Worm (Caenorhabditis elegans) whole organism, young adult: Measurements from ENCODE around the gene Y37D8A.4.
A peak's percentile ranks its signal among the peaks of the same experiment; 100 is the strongest.

Experiments used
- F22D6.2 ChIP-seq: sonication (generic microtip); optimal IDR thresholded peaks from 2 replicates; lab custom pipeline; 2016; ENCODE audit warnings: mild to moderate bottlenecking, missing genetic modification characterization, missing compliant biosample characterization
- F23B12.7 ChIP-seq: sonication (generic microtip); optimal IDR thresholded peaks from 2 replicates; lab custom pipeline; 2017; ENCODE audit warnings: missing genetic modification characterization, mild to moderate bottlenecking, missing compliant biosample characterization, antibody characterized with exemption, moderate library complexity; ENCODE audit not compliant: insufficient read depth
- F37B4.10 ChIP-seq: fragments of 200-800 bp; sonication (Bioruptor generic); IDR thresholded peaks from 2 replicates; pipeline ENCODE4 v1.3.6; 2022; ENCODE audit warnings: missing genetic modification characterization, missing compliant biosample characterization
- F39B2.1 ChIP-seq: fragments of 200-800 bp; sonication (Bioruptor generic); IDR thresholded peaks from 2 replicates; pipeline ENCODE4 v1.3.6; 2022; ENCODE audit warnings: missing genetic modification reagents, missing genetic modification characterization, missing compliant biosample characterization
- K11D2.4 ChIP-seq: fragments of 200-800 bp; sonication (Bioruptor generic); IDR thresholded peaks from 2 replicates; pipeline ENCODE4 v1.3.6; 2022; ENCODE audit warnings: missing genetic modification reagents, missing genetic modification characterization, missing compliant biosample characterization
- K12H6.12 ChIP-seq: fragments of 200-800 bp; sonication (Bioruptor generic); optimal IDR thresholded peaks from 2 replicates; lab custom pipeline; 2018; ENCODE audit warnings: mild to moderate bottlenecking, missing genetic modification characterization, missing compliant biosample characterization
- T07F8.4 ChIP-seq: sonication (generic microtip); optimal IDR thresholded peaks from 2 replicates; lab custom pipeline; 2016; ENCODE audit warnings: mild to moderate bottlenecking, missing genetic modification characterization, moderate library complexity, missing compliant biosample characterization
- T26A5.8 ChIP-seq: sonication (generic microtip); optimal IDR thresholded peaks from 2 replicates; lab custom pipeline; 2016; ENCODE audit warnings: missing genetic modification characterization, missing compliant biosample characterization
- Y56A3A.18 ChIP-seq: fragments of 200-800 bp; sonication (Bioruptor generic); IDR thresholded peaks from 2 replicates; pipeline ENCODE4 v1.3.6; 2022; ENCODE audit warnings: missing genetic modification reagents, missing genetic modification characterization, missing compliant biosample characterization
- Y67H2A.10 ChIP-seq: fragments of 200-800 bp; sonication (Bioruptor generic); conservative IDR thresholded peaks from 2 replicates; pipeline ENCODE4 v1.3.6; 2022; ENCODE audit warnings: missing genetic modification reagents, missing genetic modification characterization, missing compliant biosample characterization
- ZK185.1 ChIP-seq: sonication (generic microtip); optimal IDR thresholded peaks from 2 replicates; lab custom pipeline; 2016; ENCODE audit warnings: mild to moderate bottlenecking, missing genetic modification characterization, missing compliant biosample characterization; ENCODE audit not compliant: poor library complexity, severe bottlenecking
- akir-1 ChIP-seq: fragments of 200-800 bp; sonication (Bioruptor generic); optimal IDR thresholded peaks from 2 replicates; lab custom pipeline; 2018; ENCODE audit warnings: mild to moderate bottlenecking, missing genetic modification characterization, moderate library complexity, missing compliant biosample characterization
- aptf-2 ChIP-seq: fragments of 200-800 bp; sonication (Bioruptor generic); conservative IDR thresholded peaks from 2 replicates; pipeline ENCODE4 v1.3.6; 2022; ENCODE audit warnings: missing genetic modification reagents, missing genetic modification characterization, missing compliant biosample characterization
- aptf-3 ChIP-seq: fragments of 200-800 bp; sonication (Bioruptor generic); IDR thresholded peaks from 2 replicates; pipeline ENCODE4 v1.3.6; 2022; ENCODE audit warnings: missing genetic modification characterization, missing compliant biosample characterization
- atf-7 ChIP-seq: sonication (generic microtip); optimal IDR thresholded peaks from 2 replicates; lab custom pipeline; 2017; ENCODE audit warnings: mild to moderate bottlenecking, missing genetic modification characterization, missing compliant biosample characterization
- attf-6 ChIP-seq: fragments of 200-800 bp; sonication (Bioruptor generic); IDR thresholded peaks from 2 replicates; pipeline ENCODE4 v1.3.6; 2022; ENCODE audit warnings: missing genetic modification reagents, missing genetic modification characterization, missing compliant biosample characterization
- bed-2 ChIP-seq: fragments of 200-800 bp; sonication (Bioruptor generic); IDR thresholded peaks from 2 replicates; pipeline ENCODE4 v1.3.6; 2022; ENCODE audit warnings: missing genetic modification reagents, missing genetic modification characterization, missing compliant biosample characterization
- ccch-3 ChIP-seq: fragments of 200-800 bp; sonication (Bioruptor generic); optimal IDR thresholded peaks from 2 replicates; lab custom pipeline; 2018; ENCODE audit warnings: mild to moderate bottlenecking, missing genetic modification characterization, missing compliant biosample characterization
- dox-1 ChIP-seq: fragments of 200-800 bp; sonication (Bioruptor generic); IDR thresholded peaks from 2 replicates; pipeline ENCODE4 v1.3.6; 2022; ENCODE audit warnings: missing genetic modification reagents, missing genetic modification characterization, missing compliant biosample characterization
- dpl-1 ChIP-seq: fragments of 150-350 bp; optimal IDR thresholded peaks from 2 replicates; lab custom pipeline; 2014; ENCODE audit warnings: missing biosample characterization, missing genetic modification reagents, missing genetic modification characterization
- efl-1 ChIP-seq: fragments of 150-350 bp; optimal IDR thresholded peaks from 2 replicates; lab custom pipeline; 2014; ENCODE audit warnings: missing biosample characterization, missing genetic modification reagents, missing genetic modification characterization
- ets-4 ChIP-seq: fragments of 200-800 bp; sonication (Bioruptor generic); optimal IDR thresholded peaks from 2 replicates; lab custom pipeline; 2018; ENCODE audit warnings: mild to moderate bottlenecking, missing genetic modification characterization, missing compliant biosample characterization
- hlh-26 ChIP-seq: fragments of 200-800 bp; sonication (Bioruptor generic); conservative IDR thresholded peaks from 2 replicates; pipeline ENCODE4 v1.3.6; 2022; ENCODE audit warnings: missing genetic modification reagents, missing genetic modification characterization, missing compliant biosample characterization
- hmg-20 ChIP-seq: fragments of 200-800 bp; sonication (Bioruptor generic); IDR thresholded peaks from 2 replicates; pipeline ENCODE4 v1.3.6; 2022; ENCODE audit warnings: missing genetic modification reagents, missing genetic modification characterization, missing compliant biosample characterization
- hrde-1 ChIP-seq: sonication (generic microtip); optimal IDR thresholded peaks from 2 replicates; lab custom pipeline; 2016; ENCODE audit warnings: missing genetic modification characterization, mild to moderate bottlenecking, missing compliant biosample characterization, moderate library complexity, missing genotype, missing genetic modification reagents, borderline replicate concordance
- let-526 ChIP-seq: fragments of 200-800 bp; sonication (Bioruptor generic); IDR thresholded peaks from 2 replicates; pipeline ENCODE4 v1.3.6; 2022; ENCODE audit warnings: missing genetic modification reagents, missing genetic modification characterization, missing compliant biosample characterization
- let-607 ChIP-seq, 2 experiments: fragments of 200-800 bp in 1 of 2; sonication (Bioruptor generic) in 1 of 2; sonication (generic microtip) in 1 of 2; optimal IDR thresholded peaks; 2 replicates each; lab custom pipeline; 2016 to 2018; ENCODE audit warnings: mild to moderate bottlenecking in 2 of 2, missing compliant biosample characterization in 2 of 2, missing genetic modification characterization in 2 of 2, moderate library complexity in 2 of 2, missing genotype in 1 of 2
- lin-40 ChIP-seq: sonication (generic microtip); optimal IDR thresholded peaks from 2 replicates; lab custom pipeline; 2016; ENCODE audit warnings: missing genetic modification characterization, mild to moderate bottlenecking, missing compliant biosample characterization, missing genotype, missing genetic modification reagents
- lir-1 ChIP-seq: fragments of 200-800 bp; sonication (Bioruptor generic); conservative IDR thresholded peaks from 2 replicates; pipeline ENCODE4 v1.3.6; 2022; ENCODE audit warnings: missing genetic modification reagents, missing genetic modification characterization, missing compliant biosample characterization
- lsy-27 ChIP-seq: sonication (generic microtip); optimal IDR thresholded peaks from 2 replicates; lab custom pipeline; 2017; ENCODE audit warnings: missing genetic modification characterization, mild to moderate bottlenecking, missing compliant biosample characterization, antibody characterized with exemption, missing genotype, borderline replicate concordance; ENCODE audit not compliant: insufficient read depth
- madf-6 ChIP-seq: fragments of 200-800 bp; sonication (Bioruptor generic); IDR thresholded peaks from 2 replicates; pipeline ENCODE4 v1.3.6; 2022; ENCODE audit warnings: missing genetic modification reagents, missing genetic modification characterization, missing compliant biosample characterization
- madf-8 ChIP-seq: fragments of 200-800 bp; sonication (Bioruptor generic); conservative IDR thresholded peaks from 2 replicates; pipeline ENCODE4 v1.3.6; 2022; ENCODE audit warnings: missing genetic modification reagents, missing genetic modification characterization, missing compliant biosample characterization
- mel-28 ChIP-seq: sonication (generic microtip); optimal IDR thresholded peaks from 2 replicates; lab custom pipeline; 2016; ENCODE audit warnings: borderline replicate concordance, mild to moderate bottlenecking, missing genetic modification characterization, missing compliant biosample characterization
- mes-4 ChIP-seq: sonication (generic microtip); optimal IDR thresholded peaks from 2 replicates; lab custom pipeline; 2016; ENCODE audit warnings: missing genotype, missing genetic modification characterization, missing compliant biosample characterization
- nfyb-1 ChIP-seq: fragments of 200-800 bp; sonication (Bioruptor generic); IDR thresholded peaks from 2 replicates; pipeline ENCODE4 v1.3.6; 2022; ENCODE audit warnings: missing genetic modification reagents, missing genetic modification characterization, missing compliant biosample characterization
- nhr-179 ChIP-seq: sonication (generic microtip); optimal IDR thresholded peaks from 2 replicates; lab custom pipeline; 2016; ENCODE audit warnings: mild to moderate bottlenecking, missing genetic modification characterization, missing compliant biosample characterization
- nhr-80 ChIP-seq: sonication (generic microtip); optimal IDR thresholded peaks from 2 replicates; lab custom pipeline; 2016; ENCODE audit warnings: missing genetic modification characterization, missing compliant biosample characterization
- sea-2 ChIP-seq: fragments of 200-800 bp; sonication (Bioruptor generic); IDR thresholded peaks from 2 replicates; pipeline ENCODE4 v1.3.6; 2022; ENCODE audit warnings: missing genetic modification characterization, missing compliant biosample characterization
- snpc-3.4 ChIP-seq: sonication (generic microtip); optimal IDR thresholded peaks from 2 replicates; lab custom pipeline; 2017; ENCODE audit warnings: missing genetic modification characterization, mild to moderate bottlenecking, missing compliant biosample characterization, antibody characterized with exemption, moderate library complexity, missing genotype, missing genetic modification reagents
- somi-1 ChIP-seq: fragments of 200-800 bp; sonication (Bioruptor generic); optimal IDR thresholded peaks from 2 replicates; lab custom pipeline; 2018; ENCODE audit warnings: mild to moderate bottlenecking, missing genetic modification characterization, missing compliant biosample characterization
- ztf-25 ChIP-seq: fragments of 200-800 bp; sonication (Bioruptor generic); IDR thresholded peaks from 2 replicates; pipeline ENCODE4 v1.3.6; 2022; ENCODE audit warnings: missing genetic modification reagents, missing genetic modification characterization, missing compliant biosample characterization
- ztf-6 ChIP-seq: fragments of 200-800 bp; sonication (Bioruptor generic); IDR thresholded peaks from 2 replicates; pipeline ENCODE4 v1.3.6; 2022; ENCODE audit warnings: missing genetic modification reagents, missing genetic modification characterization, missing compliant biosample characterization

Gene Y37D8A.4

ce11 chrIII:12841328-12841727 is 2.6 kb upstream of the Y37D8A.4 start (continued):
- TF ChIP-seq T26A5.8 (no peak), akir-1 (GFP tag; lab: Kevin White, UChicago) (no peak), hmg-20 (GFP tag; lab: Robert Waterston, UW) (no peak), nhr-80 (peak; percentile 27), nhr-179 (tag; lab: Kevin White, UChicago) (no peak), aptf-3 (no peak), somi-1 (GFP tag; lab: Kevin White, UChicago) (peak; percentile 51), F22D6.2 (tag; lab: Kevin White, UChicago) (no peak), let-526 (no peak), Y56A3A.18 (GFP tag; lab: Robert Waterston, UW) (no peak), hlh-26 (GFP tag; lab: Robert Waterston, UW) (no peak), K11D2.4 (no peak), F23B12.7 (tag; lab: Kevin White, UChicago) (no peak), attf-6 (GFP tag; lab: Robert Waterston, UW) (no peak), mes-4 (tag; lab: Kevin White, UChicago) (no peak), ccch-3 (GFP tag; lab: Kevin White, UChicago) (no peak), lin-40 (tag; lab: Kevin White, UChicago) (peak; percentile 70), dox-1 (GFP tag; lab: Robert Waterston, UW) (no peak), T07F8.4 (no peak), ets-4 (GFP tag; lab: Kevin White, UChicago) (no peak), K12H6.12 (no peak), let-607 (tag; optimal IDR thresholded peaks at IDR 0.05; lab: Kevin White, UChicago) (no peak), sea-2 (GFP tag; lab: Robert Waterston, UW) (no peak), aptf-2 (GFP tag; lab: Robert Waterston, UW) (no peak), madf-6 (no peak), ztf-25 (GFP tag; lab: Robert Waterston, UW) (no peak), dpl-1 (GFP tag; lab: Kevin White, UChicago) (no peak), lir-1 (GFP tag; lab: Robert Waterston, UW) (no peak), F39B2.1 (GFP tag; lab: Robert Waterston, UW) (no peak), bed-2 (GFP tag; lab: Robert Waterston, UW) (no peak), hrde-1 (tag; lab: Kevin White, UChicago) (no peak)

DNA sequence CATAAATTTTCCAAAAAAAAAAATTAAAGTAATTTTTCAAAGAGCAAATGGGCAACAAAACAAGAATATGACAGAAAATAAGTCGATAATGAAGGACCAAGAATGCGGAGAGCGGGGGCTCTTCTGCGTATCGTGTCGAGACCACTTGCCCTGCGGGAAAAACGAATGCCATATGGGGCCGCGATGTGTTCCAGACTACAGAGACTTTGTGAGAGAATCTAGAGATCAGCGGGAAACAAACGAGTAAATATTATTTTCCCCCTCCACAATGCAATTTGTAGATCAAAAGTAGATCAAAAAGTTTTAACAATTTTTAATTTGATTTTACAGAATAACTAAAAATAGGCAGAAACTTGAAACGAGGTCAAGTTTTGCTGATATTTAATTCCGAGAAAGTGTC is 1.4 kb upstream of the Y37D8A.4 start:
- TF ChIP-seq let-607 (tag; optimal IDR thresholded peaks at IDR 0.05; lab: Kevin White, UChicago) (no peak), aptf-2 (GFP tag; lab: Robert Waterston, UW) (peak; percentile 88), madf-6 (peak; percentile 52; the same call in 1 of the 2 replicates), mel-28 (tag; lab: Kevin White, UChicago) (no peak), madf-8 (GFP tag; lab: Robert Waterston, UW) (0 out of 2 replicates have a peak, but pooled peaks have one; percentile 11), efl-1 (GFP tag; lab: Kevin White, UChicago) (peak; percentile 50), F37B4.10 (no peak)
- TF ChIP-seq, all 124 proteins: peak for 4

ce11 chrIII:12838299-12838698 is 464 bp downstream of the Y37D8A.4 start:
- TF ChIP-seq nfyb-1 (GFP tag; lab: Robert Waterston, UW) (peak; percentile 83), lsy-27 (tag; lab: Kevin White, UChicago) (no peak), ets-4 (GFP tag; lab: Kevin White, UChicago) (no peak), snpc-3.4 (no peak), atf-7 (no peak), ztf-6 (GFP tag; lab: Robert Waterston, UW) (no peak), Y67H2A.10 (GFP tag; lab: Robert Waterston, UW) (no peak), ZK185.1 (tag; lab: Kevin White, UChicago) (no peak)
